Worm (Caenorhabditis elegans) whole organism, late embryonic: Measurements from ENCODE around the gene rhy-1.
A peak's percentile ranks its signal among the peaks of the same experiment; 100 is the strongest.

Experiments
- C38D4.7 ChIP-seq: fragments of 200-800 bp; sonication (Bioruptor generic); optimal IDR thresholded peaks from 2 replicates; lab custom pipeline; 2018; ENCODE audit warnings: mild to moderate bottlenecking, missing genetic modification characterization, moderate library complexity, missing compliant biosample characterization
- K09A11.1 ChIP-seq: sonication (generic microtip); optimal IDR thresholded peaks from 2 replicates; lab custom pipeline; 2017; ENCODE audit warnings: antibody characterized with exemption, mild to moderate bottlenecking, missing genetic modification characterization, missing compliant biosample characterization; ENCODE audit not compliant: insufficient read depth
- T23F11.4 ChIP-seq: fragments of 200-800 bp; sonication (Bioruptor generic); optimal IDR thresholded peaks from 2 replicates; lab custom pipeline; 2018; ENCODE audit warnings: mild to moderate bottlenecking, missing genetic modification characterization, missing compliant biosample characterization
- ahr-1 ChIP-seq: sonication (generic microtip); optimal IDR thresholded peaks from 2 replicates; lab custom pipeline; 2016; ENCODE audit warnings: missing genetic modification characterization, missing compliant biosample characterization
- ama-1 ChIP-seq: fragments of 150-350 bp; optimal IDR thresholded peaks from 2 replicates; lab custom pipeline; 2014
- ceh-18 ChIP-seq: sonication (generic microtip); optimal IDR thresholded peaks from 2 replicates; lab custom pipeline; 2016; ENCODE audit warnings: missing genetic modification characterization, missing compliant biosample characterization
- ceh-2 ChIP-seq: sonication (generic microtip); optimal IDR thresholded peaks from 2 replicates; lab custom pipeline; 2016; ENCODE audit warnings: missing genotype, missing genetic modification characterization, missing compliant biosample characterization
- ceh-30 ChIP-seq: fragments of 150-350 bp; optimal IDR thresholded peaks from 2 replicates; lab custom pipeline; 2014; ENCODE audit warnings: missing biosample characterization, missing genetic modification characterization
- ceh-45 ChIP-seq: fragments of 200-800 bp; sonication (Bioruptor generic); IDR thresholded peaks from 2 replicates; pipeline ENCODE4 v1.3.6; 2022; ENCODE audit warnings: missing genetic modification reagents, missing genetic modification characterization, missing compliant biosample characterization
- ceh-48 ChIP-seq: sonication (generic microtip); optimal IDR thresholded peaks from 2 replicates; lab custom pipeline; 2016; ENCODE audit warnings: missing genetic modification characterization, inconsistent platforms, missing compliant biosample characterization
- ceh-6 ChIP-seq: fragments of 200-800 bp; sonication (Bioruptor generic); optimal IDR thresholded peaks from 2 replicates; lab custom pipeline; 2018; ENCODE audit warnings: mild to moderate bottlenecking, missing genetic modification characterization, missing compliant biosample characterization
- ceh-9 ChIP-seq: sonication (generic microtip); optimal IDR thresholded peaks from 2 replicates; lab custom pipeline; 2016; ENCODE audit warnings: mild to moderate bottlenecking, missing genetic modification characterization, inconsistent platforms, missing compliant biosample characterization
- elt-2 ChIP-seq: sonication (generic microtip); optimal IDR thresholded peaks from 2 replicates; lab custom pipeline; 2016; ENCODE audit warnings: missing genetic modification reagents, missing genetic modification characterization, missing compliant biosample characterization
- fax-1 ChIP-seq: sonication (generic microtip); optimal IDR thresholded peaks from 2 replicates; lab custom pipeline; 2016; ENCODE audit warnings: missing genotype, missing genetic modification characterization, missing compliant biosample characterization
- fkh-10 ChIP-seq: fragments of 150-350 bp; optimal IDR thresholded peaks from 2 replicates; lab custom pipeline; 2014; ENCODE audit warnings: missing biosample characterization, missing genetic modification reagents, missing genetic modification characterization
- fkh-6 ChIP-seq: sonication (generic microtip); optimal IDR thresholded peaks from 2 replicates; lab custom pipeline; 2016; ENCODE audit warnings: missing genetic modification characterization, missing compliant biosample characterization
- hlh-13 ChIP-seq: fragments of 200-800 bp; sonication (Bioruptor generic); optimal IDR thresholded peaks from 2 replicates; lab custom pipeline; 2018; ENCODE audit warnings: mild to moderate bottlenecking, missing genetic modification characterization, missing compliant biosample characterization
- hlh-15 ChIP-seq: sonication (generic microtip); optimal IDR thresholded peaks from 2 replicates; lab custom pipeline; 2016; ENCODE audit warnings: missing genetic modification characterization, missing compliant biosample characterization
- hlh-6 ChIP-seq: sonication (generic microtip); optimal IDR thresholded peaks from 2 replicates; lab custom pipeline; 2016; ENCODE audit warnings: missing genotype, missing genetic modification characterization, missing compliant biosample characterization
- hlh-8 ChIP-seq: sonication (generic microtip); optimal IDR thresholded peaks from 2 replicates; lab custom pipeline; 2016; ENCODE audit warnings: missing genotype, missing genetic modification characterization, missing compliant biosample characterization
- madf-2 ChIP-seq: sonication (generic microtip); optimal IDR thresholded peaks from 2 replicates; lab custom pipeline; 2017; ENCODE audit warnings: missing genetic modification characterization, missing compliant biosample characterization
- nfya-1 ChIP-seq: sonication (generic microtip); optimal IDR thresholded peaks from 2 replicates; lab custom pipeline; 2017; ENCODE audit warnings: missing genetic modification characterization, mild to moderate bottlenecking, missing compliant biosample characterization, antibody characterized with exemption, moderate library complexity
- nhr-11 ChIP-seq: fragments of 150-350 bp; optimal IDR thresholded peaks from 2 replicates; lab custom pipeline; 2014; ENCODE audit warnings: missing biosample characterization, missing genetic modification characterization
- pag-3 ChIP-seq: sonication (generic microtip); optimal IDR thresholded peaks from 2 replicates; lab custom pipeline; 2016; ENCODE audit warnings: missing compliant biosample characterization, missing genetic modification characterization, borderline replicate concordance
- pat-9 ChIP-seq: fragments of 200-800 bp; sonication (Bioruptor generic); optimal IDR thresholded peaks from 2 replicates; lab custom pipeline; 2018; ENCODE audit warnings: mild to moderate bottlenecking, missing genetic modification characterization, moderate library complexity, missing compliant biosample characterization
- pax-1 ChIP-seq: fragments of 150-350 bp; optimal IDR thresholded peaks from 2 replicates; lab custom pipeline; 2014; ENCODE audit warnings: missing biosample characterization, missing genetic modification characterization
- pha-2 ChIP-seq: sonication (generic microtip); optimal IDR thresholded peaks from 2 replicates; lab custom pipeline; 2017; ENCODE audit warnings: mild to moderate bottlenecking, missing genetic modification characterization, missing compliant biosample characterization
- pqm-1 ChIP-seq: sonication (generic microtip); optimal IDR thresholded peaks from 2 replicates; lab custom pipeline; 2016; ENCODE audit warnings: missing genetic modification characterization, missing compliant biosample characterization
- tbx-2 ChIP-seq: sonication (generic microtip); optimal IDR thresholded peaks from 2 replicates; lab custom pipeline; 2016; ENCODE audit warnings: missing genetic modification characterization, missing compliant biosample characterization
- tbx-7 ChIP-seq: sonication (generic microtip); optimal IDR thresholded peaks from 2 replicates; lab custom pipeline; 2016; ENCODE audit warnings: missing genotype, missing genetic modification characterization, missing compliant biosample characterization
- ttx-3 ChIP-seq: sonication (generic microtip); optimal IDR thresholded peaks from 2 replicates; lab custom pipeline; 2016; ENCODE audit warnings: missing genetic modification reagents, missing genetic modification characterization, missing compliant biosample characterization
- unc-42 ChIP-seq: sonication (generic microtip); optimal IDR thresholded peaks from 2 replicates; lab custom pipeline; 2016; ENCODE audit warnings: missing genotype, missing genetic modification characterization, missing compliant biosample characterization
- zip-5 ChIP-seq: sonication (generic microtip); optimal IDR thresholded peaks from 2 replicates; lab custom pipeline; 2016; ENCODE audit warnings: missing genetic modification characterization, missing compliant biosample characterization

Gene rhy-1

DNA sequence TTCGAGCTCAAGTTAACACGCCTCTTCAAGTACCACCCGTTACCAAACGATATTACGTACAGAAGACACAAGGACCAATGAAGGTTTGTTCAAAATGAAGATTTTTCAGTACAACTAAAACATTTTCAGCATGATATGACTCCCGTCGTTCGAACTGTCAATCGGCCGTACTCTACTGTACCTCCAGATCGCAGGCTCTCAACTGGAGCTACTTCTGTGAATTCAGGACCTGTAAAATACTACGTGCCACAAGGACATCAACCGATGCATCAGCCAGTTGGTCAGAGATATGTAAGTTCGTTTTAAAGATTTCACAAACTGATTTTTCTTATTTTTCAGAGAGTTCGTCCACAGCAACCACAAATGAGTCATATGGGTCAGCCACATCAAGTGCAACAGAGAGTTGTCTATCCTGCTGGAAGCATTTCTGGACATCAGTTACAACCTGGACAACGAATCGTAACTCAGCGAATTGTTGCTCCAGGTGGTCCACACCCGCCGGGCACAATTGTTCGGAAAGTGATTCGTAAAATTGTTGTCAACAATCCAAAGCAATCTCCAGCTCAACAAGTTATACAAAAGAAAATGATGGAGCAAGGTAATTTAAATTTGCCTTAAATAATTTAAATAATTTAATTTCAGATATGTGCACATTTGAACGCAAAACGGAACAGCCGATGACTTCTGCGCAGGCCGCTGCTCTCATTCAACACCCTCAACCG, 10.4 kb downstream of the rhy-1 start:
- TF ChIP-seq nhr-11 (no peak), hlh-6 (tag; lab: Kevin White, UChicago) (no peak), unc-42 (tag; lab: Kevin White, UChicago) (no peak), tbx-7 (tag; lab: Kevin White, UChicago) (no peak), fkh-6 (tag; lab: Kevin White, UChicago) (no peak), ceh-18 (tag; lab: Kevin White, UChicago) (no peak), ceh-6 (GFP tag; lab: Kevin White, UChicago) (no peak), ceh-9 (tag; lab: Kevin White, UChicago) (no peak), ttx-3 (tag; lab: Kevin White, UChicago) (no peak), pat-9 (tag; lab: Kevin White, UChicago) (no peak), ahr-1 (no peak), hlh-13 (GFP tag; lab: Kevin White, UChicago) (no peak), pax-1 (tag; lab: Kevin White, UChicago) (no peak)
- TF ChIP-seq, all 69 proteins: peak for 0

ce11 chrII:9172849-9173248, 11.7 kb downstream of the rhy-1 start, which contains the start of gene T23G7.2:
Gene T23G7.2, minus strand, starts transcription at chrII:9172949.
- no peak for TF ChIP-seq nhr-11
- TF ChIP-seq ceh-45 = no peak
- TF ChIP-seq T23F11.4 (GFP tag; lab: Kevin White, UChicago) = no peak
- TF ChIP-seq fkh-10 (GFP tag; lab: Kevin White, UChicago) = no peak
- TF ChIP-seq K09A11.1 (tag; lab: Kevin White, UChicago) = no peak
- TF ChIP-seq tbx-2 (tag; lab: Kevin White, UChicago) = no peak
- TF ChIP-seq hlh-13 (GFP tag; lab: Kevin White, UChicago) = no peak
- no peak for TF ChIP-seq pag-3 (tag; lab: Kevin White, UChicago)
- no peak for TF ChIP-seq ahr-1
- no peak for TF ChIP-seq pqm-1 (tag; lab: Kevin White, UChicago)
- no peak for TF ChIP-seq ceh-48 (tag; lab: Kevin White, UChicago)
- TF ChIP-seq hlh-8 (tag; lab: Kevin White, UChicago) = no peak
- TF ChIP-seq pha-2 (tag; lab: Kevin White, UChicago) = no peak
- no peak for TF ChIP-seq ama-1 (lab: Kevin White, UChicago)
- no peak for TF ChIP-seq C38D4.7 (GFP tag; lab: Kevin White, UChicago)

ce11 chrII:9173471-9173870, 12.3 kb downstream of the rhy-1 start:
- TF ChIP-seq ceh-2 (tag; lab: Kevin White, UChicago) = no peak
- no peak for TF ChIP-seq ahr-1
- no peak for TF ChIP-seq fax-1
- TF ChIP-seq pat-9 (tag; lab: Kevin White, UChicago) = no peak
- no peak for TF ChIP-seq pax-1 (tag; lab: Kevin White, UChicago)
- TF ChIP-seq hlh-8 (tag; lab: Kevin White, UChicago) = no peak
- TF ChIP-seq nfya-1 = no peak
- TF ChIP-seq hlh-15 (tag; lab: Kevin White, UChicago) = no peak
- TF ChIP-seq ceh-30 (tag; lab: Kevin White, UChicago) = no peak

DNA sequence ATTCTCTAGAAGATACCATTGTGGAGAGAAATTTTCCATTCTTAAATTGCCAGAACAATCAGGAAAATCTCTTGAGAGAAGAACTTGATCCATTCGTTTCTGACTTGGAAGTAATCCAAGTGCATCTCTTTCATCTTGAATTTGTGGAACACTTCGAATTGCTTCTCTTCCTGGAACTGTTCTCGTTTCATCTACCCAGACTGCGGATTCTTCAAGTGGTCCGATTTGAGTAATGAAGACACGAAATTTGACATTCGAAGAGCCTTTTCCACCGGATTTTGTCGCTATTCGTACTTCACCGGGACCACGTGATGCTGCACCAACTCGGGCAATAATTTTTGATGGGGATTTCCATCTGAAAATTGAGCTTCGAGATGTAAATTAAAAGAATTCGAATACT, 15.3 kb downstream of the rhy-1 start:
- TF ChIP-seq elt-2 (tag; lab: Kevin White, UChicago) (no peak), pqm-1 (tag; lab: Kevin White, UChicago) (no peak), zip-5 (tag; lab: Kevin White, UChicago) (no peak), madf-2 (tag; lab: Kevin White, UChicago) (no peak), ttx-3 (tag; lab: Kevin White, UChicago) (no peak)
- TF ChIP-seq, all 69 proteins: peak for 0

DNA sequence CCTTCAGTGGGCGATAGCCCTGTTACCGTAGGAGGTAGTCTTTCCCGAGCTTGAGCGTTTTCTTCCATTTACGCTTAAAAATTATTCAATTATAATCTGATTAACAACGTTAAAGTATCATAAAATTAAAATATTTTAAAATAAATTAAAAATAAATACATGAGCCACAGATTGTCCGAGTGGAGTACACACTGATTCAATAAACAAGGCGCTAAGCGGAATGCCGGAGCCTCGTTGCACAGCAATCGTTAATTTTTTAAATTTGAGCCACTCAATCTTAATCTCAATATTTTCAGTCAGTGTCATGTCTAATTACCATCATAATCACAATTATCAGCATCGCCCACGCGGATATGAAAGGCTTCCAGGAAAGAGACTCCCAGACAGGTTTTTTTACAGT, 15.9 kb downstream of the rhy-1 start, which contains the start of the genes sec-5 and pir-1:
sec-5 (minus strand) TSS at position 73 of the 400 bp plus-strand sequence.
pir-1 (plus strand) TSS at position 221 of the 400 bp plus-strand sequence.
- TF ChIP-seq ama-1 (lab: Kevin White, UChicago) (no peak), unc-42 (tag; lab: Kevin White, UChicago) (peak; percentile 38)
